Worm (Caenorhabditis elegans) whole organism, young adult: ENCODE measurements around the gene Y37D8A.4.

Source experiments
- B0336.3 ChIP-seq: fragments of 200-800 bp; sonication (Bioruptor generic); IDR thresholded peaks from 2 replicates; pipeline ENCODE4 v1.3.6; 2022; ENCODE audit warnings: missing genetic modification characterization, missing compliant biosample characterization
- F10E7.11 ChIP-seq: sonication (generic microtip); optimal IDR thresholded peaks from 2 replicates; lab custom pipeline; 2017; ENCODE audit warnings: mild to moderate bottlenecking, missing genetic modification characterization, moderate library complexity, missing compliant biosample characterization
- F22D6.2 ChIP-seq: sonication (generic microtip); optimal IDR thresholded peaks from 2 replicates; lab custom pipeline; 2016; ENCODE audit warnings: mild to moderate bottlenecking, missing genetic modification characterization, missing compliant biosample characterization
- F33H1.4 ChIP-seq: fragments of 200-800 bp; sonication (Bioruptor generic); IDR thresholded peaks from 2 replicates; pipeline ENCODE4 v1.3.6; 2022; ENCODE audit warnings: missing genetic modification reagents, missing genetic modification characterization, missing compliant biosample characterization
- F37B4.10 ChIP-seq: fragments of 200-800 bp; sonication (Bioruptor generic); IDR thresholded peaks from 2 replicates; pipeline ENCODE4 v1.3.6; 2022; ENCODE audit warnings: missing genetic modification characterization, missing compliant biosample characterization
- F39B2.1 ChIP-seq: fragments of 200-800 bp; sonication (Bioruptor generic); IDR thresholded peaks from 2 replicates; pipeline ENCODE4 v1.3.6; 2022; ENCODE audit warnings: missing genetic modification reagents, missing genetic modification characterization, missing compliant biosample characterization
- F52B5.7 ChIP-seq: sonication (generic microtip); optimal IDR thresholded peaks from 2 replicates; lab custom pipeline; 2016; ENCODE audit warnings: mild to moderate bottlenecking, missing genetic modification characterization, missing compliant biosample characterization
- F57C9.4 ChIP-seq: sonication (generic microtip); optimal IDR thresholded peaks from 2 replicates; lab custom pipeline; 2017; ENCODE audit warnings: mild to moderate bottlenecking, missing genetic modification characterization, missing compliant biosample characterization
- T07F8.4 ChIP-seq: sonication (generic microtip); optimal IDR thresholded peaks from 2 replicates; lab custom pipeline; 2016; ENCODE audit warnings: mild to moderate bottlenecking, missing genetic modification characterization, moderate library complexity, missing compliant biosample characterization
- Y53G8AR.9 ChIP-seq: fragments of 200-800 bp; sonication (Bioruptor generic); conservative IDR thresholded peaks from 2 replicates; pipeline ENCODE4 v1.3.6; 2022; ENCODE audit warnings: missing genetic modification reagents, missing genetic modification characterization, missing compliant biosample characterization
- Y56A3A.18 ChIP-seq: fragments of 200-800 bp; sonication (Bioruptor generic); IDR thresholded peaks from 2 replicates; pipeline ENCODE4 v1.3.6; 2022; ENCODE audit warnings: missing genetic modification reagents, missing genetic modification characterization, missing compliant biosample characterization
- Y95B8A.8 ChIP-seq: fragments of 200-800 bp; sonication (Bioruptor generic); IDR thresholded peaks from 2 replicates; pipeline ENCODE4 v1.3.6; 2022; ENCODE audit warnings: missing genetic modification reagents, missing genetic modification characterization, missing compliant biosample characterization
- akir-1 ChIP-seq: fragments of 200-800 bp; sonication (Bioruptor generic); optimal IDR thresholded peaks from 2 replicates; lab custom pipeline; 2018; ENCODE audit warnings: mild to moderate bottlenecking, missing genetic modification characterization, moderate library complexity, missing compliant biosample characterization
- athp-1 ChIP-seq: sonication (generic microtip); optimal IDR thresholded peaks from 2 replicates; lab custom pipeline; 2017; ENCODE audit warnings: mild to moderate bottlenecking, missing genetic modification characterization, missing compliant biosample characterization
- attf-6 ChIP-seq: fragments of 200-800 bp; sonication (Bioruptor generic); IDR thresholded peaks from 2 replicates; pipeline ENCODE4 v1.3.6; 2022; ENCODE audit warnings: missing genetic modification reagents, missing genetic modification characterization, missing compliant biosample characterization
- bed-1 ChIP-seq: fragments of 200-800 bp; sonication (Bioruptor generic); IDR thresholded peaks from 2 replicates; pipeline ENCODE4 v1.3.6; 2022; ENCODE audit warnings: missing genetic modification reagents, missing genetic modification characterization, missing compliant biosample characterization
- cebp-1 ChIP-seq, 2 experiments: fragments of 200-800 bp in 1 of 2; sonication (Bioruptor generic) in 1 of 2; sonication (generic microtip) in 1 of 2; IDR thresholded peaks in 1 of 2; optimal IDR thresholded peaks in 1 of 2; 2 replicates each; pipeline versions ENCODE4 v1.3.6 to Lab custom; 2017 to 2022; ENCODE audit warnings: missing compliant biosample characterization in 2 of 2, missing genetic modification characterization in 2 of 2, mild to moderate bottlenecking in 1 of 2, missing genetic modification reagents in 1 of 2, moderate library complexity in 1 of 2
- cebp-2 ChIP-seq: fragments of 200-800 bp; sonication (Bioruptor generic); IDR thresholded peaks from 2 replicates; pipeline ENCODE4 v1.3.6; 2022; ENCODE audit warnings: missing genetic modification characterization, missing compliant biosample characterization
- ceh-40 ChIP-seq: fragments of 200-800 bp; sonication (Bioruptor generic); IDR thresholded peaks from 2 replicates; pipeline ENCODE4 v1.3.6; 2022; ENCODE audit warnings: missing genetic modification characterization, missing compliant biosample characterization
- ceh-79 ChIP-seq: sonication (generic microtip); optimal IDR thresholded peaks from 2 replicates; lab custom pipeline; 2017; ENCODE audit warnings: mild to moderate bottlenecking, missing genetic modification characterization, missing compliant biosample characterization
- gei-17 ChIP-seq: fragments of 200-800 bp; sonication (Bioruptor generic); optimal IDR thresholded peaks from 2 replicates; lab custom pipeline; 2018; ENCODE audit warnings: mild to moderate bottlenecking, missing genetic modification characterization, missing compliant biosample characterization
- hlh-26 ChIP-seq: fragments of 200-800 bp; sonication (Bioruptor generic); conservative IDR thresholded peaks from 2 replicates; pipeline ENCODE4 v1.3.6; 2022; ENCODE audit warnings: missing genetic modification reagents, missing genetic modification characterization, missing compliant biosample characterization
- hmg-1.2 ChIP-seq: fragments of 200-800 bp; sonication (Bioruptor generic); IDR thresholded peaks from 2 replicates; pipeline ENCODE4 v1.3.6; 2022; ENCODE audit warnings: missing genetic modification reagents, missing genetic modification characterization, missing compliant biosample characterization
- hrde-1 ChIP-seq: sonication (generic microtip); optimal IDR thresholded peaks from 2 replicates; lab custom pipeline; 2016; ENCODE audit warnings: missing genetic modification characterization, mild to moderate bottlenecking, missing compliant biosample characterization, moderate library complexity, missing genotype, missing genetic modification reagents, borderline replicate concordance
- lin-26 ChIP-seq: fragments of 200-800 bp; sonication (Bioruptor generic); IDR thresholded peaks from 2 replicates; pipeline ENCODE4 v1.3.6; 2022; ENCODE audit warnings: missing genetic modification reagents, missing genetic modification characterization, missing compliant biosample characterization
- lin-40 ChIP-seq: sonication (generic microtip); optimal IDR thresholded peaks from 2 replicates; lab custom pipeline; 2016; ENCODE audit warnings: missing genetic modification characterization, mild to moderate bottlenecking, missing compliant biosample characterization, missing genotype, missing genetic modification reagents
- lin-54 ChIP-seq: fragments of 200-800 bp; sonication (Bioruptor generic); optimal IDR thresholded peaks from 2 replicates; lab custom pipeline; 2018; ENCODE audit warnings: mild to moderate bottlenecking, missing genetic modification characterization, missing compliant biosample characterization
- lir-1 ChIP-seq: fragments of 200-800 bp; sonication (Bioruptor generic); conservative IDR thresholded peaks from 2 replicates; pipeline ENCODE4 v1.3.6; 2022; ENCODE audit warnings: missing genetic modification reagents, missing genetic modification characterization, missing compliant biosample characterization
- lsl-1 ChIP-seq: fragments of 200-800 bp; sonication (Bioruptor generic); optimal IDR thresholded peaks from 2 replicates; lab custom pipeline; 2018; ENCODE audit warnings: mild to moderate bottlenecking, missing genetic modification characterization, moderate library complexity, missing compliant biosample characterization
- lsy-27 ChIP-seq: sonication (generic microtip); optimal IDR thresholded peaks from 2 replicates; lab custom pipeline; 2017; ENCODE audit warnings: missing genetic modification characterization, mild to moderate bottlenecking, missing compliant biosample characterization, antibody characterized with exemption, missing genotype, borderline replicate concordance; ENCODE audit not compliant: insufficient read depth
- madf-6 ChIP-seq: fragments of 200-800 bp; sonication (Bioruptor generic); IDR thresholded peaks from 2 replicates; pipeline ENCODE4 v1.3.6; 2022; ENCODE audit warnings: missing genetic modification reagents, missing genetic modification characterization, missing compliant biosample characterization
- madf-8 ChIP-seq: fragments of 200-800 bp; sonication (Bioruptor generic); conservative IDR thresholded peaks from 2 replicates; pipeline ENCODE4 v1.3.6; 2022; ENCODE audit warnings: missing genetic modification reagents, missing genetic modification characterization, missing compliant biosample characterization
- mcd-1 ChIP-seq: fragments of 200-800 bp; sonication (Bioruptor generic); IDR thresholded peaks from 2 replicates; pipeline ENCODE4 v1.3.6; 2022; ENCODE audit warnings: missing genetic modification reagents, missing genetic modification characterization, missing compliant biosample characterization
- mel-28 ChIP-seq: sonication (generic microtip); optimal IDR thresholded peaks from 2 replicates; lab custom pipeline; 2016; ENCODE audit warnings: borderline replicate concordance, mild to moderate bottlenecking, missing genetic modification characterization, missing compliant biosample characterization
- nfya-2 ChIP-seq: fragments of 200-800 bp; sonication (Bioruptor generic); IDR thresholded peaks from 2 replicates; pipeline ENCODE4 v1.3.6; 2022; ENCODE audit warnings: missing genetic modification reagents, missing genetic modification characterization, missing compliant biosample characterization
- nhr-120 ChIP-seq: fragments of 200-800 bp; sonication (Bioruptor generic); IDR thresholded peaks from 2 replicates; pipeline ENCODE4 v1.3.6; 2022; ENCODE audit warnings: missing genetic modification characterization, missing compliant biosample characterization
- nhr-179 ChIP-seq: sonication (generic microtip); optimal IDR thresholded peaks from 2 replicates; lab custom pipeline; 2016; ENCODE audit warnings: mild to moderate bottlenecking, missing genetic modification characterization, missing compliant biosample characterization
- pbrm-1 ChIP-seq: fragments of 200-800 bp; sonication (Bioruptor generic); IDR thresholded peaks from 2 replicates; pipeline ENCODE4 v1.3.6; 2022; ENCODE audit warnings: missing genetic modification reagents, missing genetic modification characterization, missing compliant biosample characterization
- pha-4 ChIP-seq: fragments of 150-350 bp; sonication (generic microtip); optimal IDR thresholded peaks from 2 replicates; lab custom pipeline; 2014; ENCODE audit warnings: missing biosample characterization, missing genetic modification reagents, missing genetic modification characterization
- sdz-38 ChIP-seq: sonication (generic microtip); optimal IDR thresholded peaks from 2 replicates; lab custom pipeline; 2016; ENCODE audit warnings: missing genotype, missing genetic modification characterization, missing compliant biosample characterization
- snpc-3.4 ChIP-seq: sonication (generic microtip); optimal IDR thresholded peaks from 2 replicates; lab custom pipeline; 2017; ENCODE audit warnings: missing genetic modification characterization, mild to moderate bottlenecking, missing compliant biosample characterization, antibody characterized with exemption, moderate library complexity, missing genotype, missing genetic modification reagents
- somi-1 ChIP-seq: fragments of 200-800 bp; sonication (Bioruptor generic); optimal IDR thresholded peaks from 2 replicates; lab custom pipeline; 2018; ENCODE audit warnings: mild to moderate bottlenecking, missing genetic modification characterization, missing compliant biosample characterization
- sptf-2 ChIP-seq: fragments of 200-800 bp; sonication (Bioruptor generic); optimal IDR thresholded peaks from 2 replicates; lab custom pipeline; 2018; ENCODE audit warnings: mild to moderate bottlenecking, missing genetic modification characterization, missing compliant biosample characterization
- tbx-9 ChIP-seq: sonication (generic microtip); optimal IDR thresholded peaks from 2 replicates; lab custom pipeline; 2016; ENCODE audit warnings: borderline replicate concordance, missing genetic modification characterization, inconsistent platforms, missing compliant biosample characterization
- zim-3 ChIP-seq: sonication (generic microtip); optimal IDR thresholded peaks from 2 replicates; lab custom pipeline; 2017; ENCODE audit warnings: mild to moderate bottlenecking, missing genetic modification characterization, moderate library complexity, missing compliant biosample characterization
- ztf-25 ChIP-seq: fragments of 200-800 bp; sonication (Bioruptor generic); IDR thresholded peaks from 2 replicates; pipeline ENCODE4 v1.3.6; 2022; ENCODE audit warnings: missing genetic modification reagents, missing genetic modification characterization, missing compliant biosample characterization
- ztf-6 ChIP-seq: fragments of 200-800 bp; sonication (Bioruptor generic); IDR thresholded peaks from 2 replicates; pipeline ENCODE4 v1.3.6; 2022; ENCODE audit warnings: missing genetic modification reagents, missing genetic modification characterization, missing compliant biosample characterization

Gene Y37D8A.4

DNA sequence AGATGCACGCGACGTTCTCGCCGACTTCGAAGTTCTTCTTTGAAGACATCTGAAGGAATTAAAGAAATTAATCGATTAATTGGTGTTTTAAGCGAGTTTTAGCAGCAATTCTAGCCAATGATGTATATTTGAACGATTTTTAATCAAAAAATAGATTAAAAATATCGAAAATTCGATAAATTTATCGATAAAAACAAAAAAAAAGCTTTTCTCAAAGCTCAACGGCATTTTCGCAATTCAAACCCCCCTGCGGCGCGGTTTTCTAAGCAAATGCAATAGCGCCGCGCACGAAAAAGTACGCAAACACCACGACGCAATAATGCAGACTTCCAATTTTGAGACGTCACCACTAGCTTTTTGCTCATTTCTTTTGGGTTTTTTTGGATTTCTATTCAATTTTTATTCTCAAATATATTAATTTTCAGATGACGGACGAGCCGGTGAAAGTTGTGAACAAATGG is 35.9 kb upstream of the Y37D8A.4 start, which contains the start of the genes mrg-1 and spcs-2 (continued):
- TF ChIP-seq nhr-120 (GFP tag; lab: Robert Waterston, UW) (no peak), lin-54 (peak; percentile 95), snpc-3.4 (tag; lab: Kevin White, UChicago) (peak; percentile 88), lir-1 (GFP tag; lab: Robert Waterston, UW) (no peak; the same call in 1 of the 2 replicates), pha-4 (no peak), mel-28 (tag; lab: Kevin White, UChicago) (peak; percentile 18), sptf-2 (GFP tag; lab: Kevin White, UChicago) (no peak), zim-3 (tag; lab: Kevin White, UChicago) (no peak), F57C9.4 (tag; lab: Kevin White, UChicago) (no peak), mcd-1 (GFP tag; lab: Robert Waterston, UW) (peak; percentile 87), lsy-27 (tag; lab: Kevin White, UChicago) (peak; percentile 55), F10E7.11 (tag; lab: Kevin White, UChicago) (no peak), hlh-26 (no peak), lin-40 (tag; lab: Kevin White, UChicago) (peak; percentile 88), hmg-1.2 (GFP tag; lab: Robert Waterston, UW) (peak; percentile 64), athp-1 (tag; lab: Kevin White, UChicago) (peak; percentile 84), F22D6.2 (tag; lab: Kevin White, UChicago) (no peak), B0336.3 (GFP tag; lab: Robert Waterston, UW) (peak; percentile 81), nfya-2 (GFP tag; lab: Robert Waterston, UW) (no peak), F37B4.10 (no peak), cebp-1 (GFP tag; IDR thresholded peaks at IDR 0.05; lab: Robert Waterston, UW) (peak; percentile 80; the same call in 1 of the 2 replicates), cebp-1 (tag; optimal IDR thresholded peaks at IDR 0.05; lab: Kevin White, UChicago) (peak; percentile 94), ztf-25 (0 out of 2 replicates have a peak, but pooled peaks have one; percentile 68), cebp-2 (GFP tag; lab: Robert Waterston, UW) (no peak), tbx-9 (tag; lab: Kevin White, UChicago) (no peak), bed-1 (GFP tag; lab: Robert Waterston, UW) (no peak), ceh-40 (GFP tag; lab: Robert Waterston, UW) (no peak), madf-6 (GFP tag; lab: Robert Waterston, UW) (peak; percentile 84), lsl-1 (GFP tag; lab: Kevin White, UChicago) (peak; percentile 75), akir-1 (no peak), hrde-1 (tag; lab: Kevin White, UChicago) (peak; percentile 15), Y53G8AR.9 (GFP tag; lab: Robert Waterston, UW) (peak; percentile 90), lin-26 (GFP tag; lab: Robert Waterston, UW) (peak; percentile 48; the same call in 1 of the 2 replicates), Y95B8A.8 (GFP tag; lab: Robert Waterston, UW) (0 out of 2 replicates have a peak, but pooled peaks have one; percentile 64), gei-17 (GFP tag; lab: Kevin White, UChicago) (no peak), nhr-179 (tag; lab: Kevin White, UChicago) (no peak), Y56A3A.18 (GFP tag; lab: Robert Waterston, UW) (no peak), F52B5.7 (tag; lab: Kevin White, UChicago) (no peak), T07F8.4 (peak; percentile 50), somi-1 (GFP tag; lab: Kevin White, UChicago) (no peak), attf-6 (GFP tag; lab: Robert Waterston, UW) (no peak), madf-8 (GFP tag; lab: Robert Waterston, UW) (no peak), ceh-79 (tag; lab: Kevin White, UChicago) (no peak), ztf-6 (GFP tag; lab: Robert Waterston, UW) (0 out of 2 replicates have a peak, but pooled peaks have one; percentile 32), sdz-38 (no peak), F39B2.1 (no peak), pbrm-1 (GFP tag; lab: Robert Waterston, UW) (peak; percentile 91), F33H1.4 (GFP tag; lab: Robert Waterston, UW) (peak; percentile 71)
